Fruit fly (Drosophila melanogaster): ENCODE data around the gene Dlip1.
A peak's percentile ranks its signal among the peaks of the same experiment; 100 is the strongest.

Dlip1 gene

dm6 chrX:9187429-9187828, 29.0 kb downstream of the Dlip1 start:
- TF ChIP-seq CG16779 (tag; optimal IDR thresholded peaks at IDR 0.05) (no peak), dac (GFP tag; optimal IDR thresholded peaks at IDR 0.05) (no peak), CG7368 (GFP tag; optimal IDR thresholded peaks at IDR 0.05) (no peak), Blimp-1 (GFP tag; optimal IDR thresholded peaks at IDR 0.05) (no peak), CG11902 (GFP tag; optimal IDR thresholded peaks at IDR 0.05) (no peak), Smox (GFP tag; optimal IDR thresholded peaks at IDR 0.05) (no peak), CG11294 (GFP tag; IDR thresholded peaks at IDR 0.05) (no peak), Hr39 (GFP tag; optimal IDR thresholded peaks at IDR 0.05) (no peak), Ets96B (tag; optimal IDR thresholded peaks at IDR 0.05) (no peak), CG6808 (GFP tag; optimal IDR thresholded peaks at IDR 0.05) (no peak), Eip75B (GFP tag; optimal IDR thresholded peaks at IDR 0.05) (no peak), CG8119 (GFP tag; IDR thresholded peaks at IDR 0.05) (no peak), Ets21C (GFP tag; optimal IDR thresholded peaks at IDR 0.05) (no peak), CG8632 (GFP tag; optimal IDR thresholded peaks at IDR 0.05) (no peak), esn (GFP tag; optimal IDR thresholded peaks at IDR 0.05) (no peak), CG34406 (GFP tag; optimal IDR thresholded peaks at IDR 0.05) (no peak), Eip78C (GFP tag) (no peak), CG9139 (GFP tag; optimal IDR thresholded peaks at IDR 0.05) (no peak), topi (GFP tag; optimal IDR thresholded peaks at IDR 0.05) (no peak), Sox102F (GFP tag; optimal IDR thresholded peaks at IDR 0.05) (no peak)

DNA sequence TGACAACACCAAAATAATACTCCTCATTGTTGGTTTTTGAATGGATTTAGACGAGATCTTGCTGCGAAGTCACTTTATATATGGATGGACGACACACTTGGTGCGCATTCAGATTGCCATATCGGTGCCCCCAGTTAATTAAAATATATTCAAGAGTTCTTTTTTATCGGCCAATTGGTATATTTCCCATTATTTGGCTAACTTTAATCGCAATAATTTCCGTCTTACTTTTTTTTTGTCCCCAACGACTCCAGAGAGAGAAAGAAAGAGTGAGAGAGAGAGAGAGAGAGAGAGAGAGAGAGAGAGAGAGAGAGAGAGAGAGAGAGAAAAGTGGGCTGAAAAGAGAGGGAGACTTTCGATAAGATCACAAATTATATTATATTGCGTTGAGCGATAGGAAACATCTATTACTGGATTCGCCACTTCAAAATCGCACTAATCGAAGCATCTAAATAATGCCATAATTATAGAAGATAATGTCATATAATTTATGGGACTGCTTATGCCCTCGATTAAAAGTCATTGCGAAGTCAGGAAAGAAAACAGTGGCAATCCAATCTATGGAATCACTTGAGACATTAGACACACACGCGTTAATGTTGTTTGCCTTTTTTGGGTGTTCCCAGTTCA, 32.2 kb downstream of the Dlip1 start, which contains the start of gene CG12115:
CG12115 (minus strand) TSS at position 51 of the 630 bp plus-strand sequence.
- TF ChIP-seq CG31627 (GFP tag; optimal IDR thresholded peaks at IDR 0.05) = no peak
- peak; percentile 13 for TF ChIP-seq vri (GFP tag; optimal IDR thresholded peaks at IDR 0.05)

dm6 chrX:9191357-9191756, 32.9 kb downstream of the Dlip1 start, which contains the start of gene CG12057:
Gene CG12057, plus strand, starts transcription at chrX:9191657.
- no peak for TF ChIP-seq CG3032 (tag; optimal IDR thresholded peaks at IDR 0.05)
- TF ChIP-seq svp (GFP tag) = no peak
- no peak for TF ChIP-seq topi (GFP tag; optimal IDR thresholded peaks at IDR 0.05)
- no peak for TF ChIP-seq vri (GFP tag; optimal IDR thresholded peaks at IDR 0.05)

DNA sequence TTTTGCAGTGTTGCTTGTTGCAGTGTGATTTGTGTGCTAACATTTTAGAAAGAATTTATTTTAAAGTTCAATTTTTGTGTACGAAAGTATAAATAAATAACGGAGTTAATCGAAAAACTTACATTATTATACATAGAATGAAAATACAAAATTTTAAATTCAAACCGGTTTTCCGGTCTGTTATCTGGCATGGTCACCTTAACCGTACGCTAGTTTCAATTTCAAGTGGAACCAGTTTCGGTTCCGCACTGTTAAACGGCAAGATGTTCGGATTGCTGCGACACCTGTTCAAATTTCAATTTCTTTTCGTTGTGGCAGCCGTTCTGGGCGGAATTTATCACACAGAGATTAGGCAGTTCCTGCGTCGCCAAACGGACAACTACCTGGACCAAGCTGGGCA, 34.0 kb downstream of the Dlip1 start, which contains the start of gene CG12056:
CG12056 (plus strand) TSS at position 241 of the 400 bp plus-strand sequence.
- TF ChIP-seq CG6792 (GFP tag; optimal IDR thresholded peaks at IDR 0.05) = no peak
- peak; percentile 9 for TF ChIP-seq Eip78C (GFP tag)
- no peak for TF ChIP-seq dac (GFP tag; optimal IDR thresholded peaks at IDR 0.05)

DNA sequence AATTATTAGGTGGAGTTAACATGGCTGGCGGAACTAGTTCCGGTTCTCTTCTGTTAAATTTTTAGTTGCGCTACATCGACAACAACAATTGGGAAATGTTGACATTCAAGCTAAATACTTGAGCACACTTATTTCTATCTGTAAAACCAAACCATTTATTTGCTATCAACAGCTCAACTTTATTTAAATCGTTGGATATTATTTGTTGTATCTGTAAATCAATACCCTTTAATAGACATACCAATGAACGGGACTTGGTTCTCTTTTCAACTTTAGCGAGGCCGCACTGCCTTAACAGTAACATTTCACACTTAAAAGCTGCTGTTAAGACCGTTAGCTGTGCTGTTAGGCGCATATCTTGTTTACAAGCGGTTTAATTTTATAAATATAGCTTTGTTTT, 35.2 kb downstream of the Dlip1 start, which contains the start of gene CG12106:
CG12106 (plus strand) TSS at position 295 of the 400 bp plus-strand sequence.
- TF ChIP-seq CG16779 (tag; optimal IDR thresholded peaks at IDR 0.05) (no peak), CG8632 (GFP tag; optimal IDR thresholded peaks at IDR 0.05) (no peak), Gug (GFP tag; IDR thresholded peaks at IDR 0.05) (peak; percentile 56), Hr38 (GFP tag; optimal IDR thresholded peaks at IDR 0.05) (no peak), spab (GFP tag; optimal IDR thresholded peaks at IDR 0.05) (no peak), Eip75B (GFP tag; optimal IDR thresholded peaks at IDR 0.05) (peak; percentile 42), Sox102F (GFP tag; optimal IDR thresholded peaks at IDR 0.05) (no peak), OdsH (GFP tag; optimal IDR thresholded peaks at IDR 0.05) (peak; percentile 60), ss (GFP tag; optimal IDR thresholded peaks at IDR 0.05) (no peak), Hr39 (GFP tag; optimal IDR thresholded peaks at IDR 0.05) (peak; percentile 64), Met (GFP tag; optimal IDR thresholded peaks at IDR 0.05) (peak; percentile 52), dac (GFP tag; optimal IDR thresholded peaks at IDR 0.05) (no peak), eg (GFP tag; IDR thresholded peaks at IDR 0.05) (no peak), CG3032 (tag; optimal IDR thresholded peaks at IDR 0.05) (peak; percentile 56), fd85E (GFP tag; optimal IDR thresholded peaks at IDR 0.05) (no peak), CG4318 (GFP tag; optimal IDR thresholded peaks at IDR 0.05) (peak; percentile 37), acj6 (GFP tag; optimal IDR thresholded peaks at IDR 0.05) (peak; percentile 47), CG11902 (GFP tag; optimal IDR thresholded peaks at IDR 0.05) (peak; percentile 7), CG11762 (GFP tag; optimal IDR thresholded peaks at IDR 0.05; ENCODE audit: insufficient read depth) (peak; percentile 21), cyc (GFP tag; optimal IDR thresholded peaks at IDR 0.05) (peak; percentile 65), CG1621 (tag; optimal IDR thresholded peaks at IDR 0.05) (peak; percentile 31), CG6276 (GFP tag; optimal IDR thresholded peaks at IDR 0.05) (no peak), vri (GFP tag; optimal IDR thresholded peaks at IDR 0.05) (no peak), Hr4 (GFP tag; optimal IDR thresholded peaks at IDR 0.05) (peak; percentile 60), lz (GFP tag; optimal IDR thresholded peaks at IDR 0.05) (peak; percentile 63), CG8319 (GFP tag; optimal IDR thresholded peaks at IDR 0.05) (peak; percentile 5), Ets21C (GFP tag; optimal IDR thresholded peaks at IDR 0.05) (peak; percentile 47), CG34406 (GFP tag; optimal IDR thresholded peaks at IDR 0.05) (no peak)
